Fruit fly (Drosophila melanogaster) whole organism, wandering third instar larva: ENCODE data around the gene Diedel.
A peak's percentile ranks its signal among the peaks of the same experiment; 100 is the strongest.

Experiments
- Abd-B ChIP-seq: fragments of >200 bp; optimal IDR thresholded peaks from 2 replicates; lab custom pipeline; 2017; ENCODE audit warnings: missing biosample characterization, missing genetic modification characterization
- CG32264 ChIP-seq: fragments of 200-800 bp; sonication (Bioruptor generic); optimal IDR thresholded peaks from 2 replicates; lab custom pipeline; 2016; ENCODE audit warnings: missing biosample characterization, missing genetic modification characterization
- CG9705 ChIP-seq: fragments of 200-800 bp; sonication (Bioruptor generic); optimal IDR thresholded peaks from 2 replicates; lab custom pipeline; 2018; ENCODE audit warnings: missing biosample characterization, mild to moderate bottlenecking, missing genetic modification characterization
- CrebA ChIP-seq: fragments of 200-800 bp; sonication (Bioruptor generic); optimal IDR thresholded peaks from 2 replicates; lab custom pipeline; 2016; ENCODE audit warnings: missing biosample characterization, mild to moderate bottlenecking, missing genetic modification characterization, borderline replicate concordance
- Dif ChIP-seq: fragments of 200-275, 200-300 bp; sonication (Bioruptor generic); optimal IDR thresholded peaks from 2 replicates; lab custom pipeline; 2018; ENCODE audit warnings: missing biosample characterization, missing genetic modification characterization; ENCODE audit not compliant: partially characterized antibody
- GATAd ChIP-seq: sonication (Bioruptor generic); optimal IDR thresholded peaks from 2 replicates; lab custom pipeline; 2016; ENCODE audit warnings: missing biosample characterization, missing genetic modification characterization
- HLH106 ChIP-seq: fragments of 200-800 bp; optimal IDR thresholded peaks from 3 replicates; lab custom pipeline; 2019; ENCODE audit warnings: missing biosample characterization, mild to moderate bottlenecking, missing genetic modification characterization, moderate library complexity
- Hnf4 ChIP-seq: fragments of 200-800 bp; sonication (Bioruptor generic); optimal IDR thresholded peaks from 2 replicates; lab custom pipeline; 2016; ENCODE audit warnings: missing biosample characterization, mild to moderate bottlenecking, missing genetic modification characterization
- Hr78 ChIP-seq: fragments of >200 bp; optimal IDR thresholded peaks from 2 replicates; lab custom pipeline; 2017; ENCODE audit warnings: missing biosample characterization, missing genetic modification characterization
- Hr83 ChIP-seq: fragments of 200-300 bp; sonication (Bioruptor generic); optimal IDR thresholded peaks from 2 replicates; lab custom pipeline; 2016; ENCODE audit warnings: missing biosample characterization, mild to moderate bottlenecking, missing genetic modification characterization, moderate library complexity; ENCODE audit not compliant: poor library complexity, severe bottlenecking
- Jra ChIP-seq: sonication (Bioruptor generic); optimal IDR thresholded peaks from 2 replicates; lab custom pipeline; 2016; ENCODE audit warnings: missing biosample characterization, missing genetic modification characterization
- Mio ChIP-seq: sonication (Bioruptor generic); optimal IDR thresholded peaks from 2 replicates; lab custom pipeline; 2016; ENCODE audit warnings: missing biosample characterization, missing genetic modification characterization
- Myc ChIP-seq: fragments of >200 bp; optimal IDR thresholded peaks from 2 replicates; lab custom pipeline; 2017
- N ChIP-seq: fragments of >200 bp; optimal IDR thresholded peaks from 2 replicates; lab custom pipeline; 2018; ENCODE audit warnings: missing biosample characterization, missing external identifiers, missing genetic modification characterization
- OdsH ChIP-seq: fragments of 200-800 bp; sonication (Bioruptor generic); optimal IDR thresholded peaks from 2 replicates; lab custom pipeline; 2016; ENCODE audit warnings: missing biosample characterization, mild to moderate bottlenecking, missing genetic modification characterization
- Rel ChIP-seq, 2 experiments: fragments of 200-800 bp; sonication (Bioruptor generic) in 1 of 2; optimal IDR thresholded peaks; 2 replicates in 1 of 2; 3 replicates in 1 of 2; lab custom pipeline; 2016 to 2019; ENCODE audit warnings: mild to moderate bottlenecking in 2 of 2, missing biosample characterization in 2 of 2, missing genetic modification characterization in 2 of 2, moderate library complexity in 1 of 2
- Sp1 ChIP-seq: fragments of 200-800 bp; sonication (Bioruptor generic); optimal IDR thresholded peaks from 3 replicates; lab custom pipeline; 2019; ENCODE audit warnings: missing biosample characterization, mild to moderate bottlenecking, missing genetic modification characterization, moderate library complexity
- Vsx2 ChIP-seq: fragments of 200-300, 225-300 bp; sonication (Bioruptor generic); optimal IDR thresholded peaks from 2 replicates; lab custom pipeline; 2018; ENCODE audit warnings: missing biosample characterization, missing genetic modification characterization; ENCODE audit not compliant: partially characterized antibody
- br ChIP-seq: fragments of 200-800 bp; sonication (Bioruptor generic); optimal IDR thresholded peaks from 2 replicates; lab custom pipeline; 2016; ENCODE audit warnings: missing biosample characterization, missing genetic modification characterization
- brk ChIP-seq: fragments of 200-800 bp; sonication (Bioruptor generic); optimal IDR thresholded peaks from 2 replicates; lab custom pipeline; 2016; ENCODE audit warnings: missing biosample characterization, mild to moderate bottlenecking, missing genetic modification characterization
- dl ChIP-seq, 2 experiments: fragments of 175-275, 200-275 bp in 1 of 2; fragments of 200-275 bp in 1 of 2; sonication (Bioruptor generic); optimal IDR thresholded peaks; lab custom pipeline; 2018; ENCODE audit warnings: mild to moderate bottlenecking in 2 of 2, missing biosample characterization in 2 of 2, missing genetic modification characterization in 2 of 2, moderate library complexity in 2 of 2; ENCODE audit not compliant: partially characterized antibody in 2 of 2, insufficient read depth in 1 of 2
- dmrt93B ChIP-seq: fragments of 200-800 bp; sonication (Bioruptor generic); optimal IDR thresholded peaks from 2 replicates; lab custom pipeline; 2018; ENCODE audit warnings: missing biosample characterization, mild to moderate bottlenecking, missing genetic modification characterization
- dsf ChIP-seq: sonication (Bioruptor generic); optimal IDR thresholded peaks from 2 replicates; lab custom pipeline; 2016; ENCODE audit warnings: missing biosample characterization, missing genetic modification characterization, borderline replicate concordance
- ey ChIP-seq: fragments of 200-800 bp; sonication (Bioruptor generic); optimal IDR thresholded peaks from 2 replicates; lab custom pipeline; 2016; ENCODE audit warnings: missing biosample characterization, missing genetic modification characterization
- foxo ChIP-seq, 2 experiments: fragments of 200-800 bp; sonication (Bioruptor generic); optimal IDR thresholded peaks; 2 replicates in 1 of 2; 3 replicates in 1 of 2; lab custom pipeline; 2016 to 2017; ENCODE audit warnings: missing biosample characterization in 2 of 2, missing genetic modification characterization in 2 of 2
- fru ChIP-seq: fragments of 200-800 bp; sonication (Bioruptor generic); optimal IDR thresholded peaks from 3 replicates; lab custom pipeline; 2016; ENCODE audit warnings: missing biosample characterization, mild to moderate bottlenecking, missing genetic modification characterization
- h ChIP-seq: fragments of 200-800 bp; sonication (Bioruptor generic); optimal IDR thresholded peaks from 3 replicates; lab custom pipeline; 2016; ENCODE audit warnings: missing biosample characterization, mild to moderate bottlenecking, missing genetic modification characterization
- jim ChIP-seq: fragments of 175-275, 200-325 bp; sonication (Bioruptor generic); optimal IDR thresholded peaks from 2 replicates; lab custom pipeline; 2016; ENCODE audit warnings: missing biosample characterization, mild to moderate bottlenecking, missing genetic modification characterization
- lola ChIP-seq: fragments of >200 bp; optimal IDR thresholded peaks from 2 replicates; lab custom pipeline; 2017; ENCODE audit warnings: missing biosample characterization, missing genetic modification characterization
- pan ChIP-seq: fragments of >200 bp; optimal IDR thresholded peaks from 2 replicates; lab custom pipeline; 2017
- psq ChIP-seq: fragments of 200-800 bp; sonication (Bioruptor generic); optimal IDR thresholded peaks from 3 replicates; lab custom pipeline; 2017; ENCODE audit warnings: missing biosample characterization, mild to moderate bottlenecking, missing genetic modification characterization, moderate library complexity
- rgr ChIP-seq: fragments of 200-800 bp; sonication (Bioruptor generic); optimal IDR thresholded peaks from 3 replicates; lab custom pipeline; 2016; ENCODE audit warnings: missing biosample characterization, mild to moderate bottlenecking, missing genetic modification characterization
- sage ChIP-seq: fragments of 200-800 bp; sonication (Bioruptor generic); optimal IDR thresholded peaks from 2 replicates; lab custom pipeline; 2016; ENCODE audit warnings: missing biosample characterization, mild to moderate bottlenecking, missing genetic modification characterization
- sv ChIP-seq: fragments of 200-800 bp; sonication (Bioruptor generic); optimal IDR thresholded peaks from 3 replicates; lab custom pipeline; 2016; ENCODE audit warnings: missing biosample characterization, missing genetic modification characterization
- tai ChIP-seq: sonication (Bioruptor generic); optimal IDR thresholded peaks from 2 replicates; lab custom pipeline; 2016; ENCODE audit warnings: missing biosample characterization, missing genetic modification characterization
- usp ChIP-seq: fragments of >200 bp; optimal IDR thresholded peaks from 2 replicates; lab custom pipeline; 2017; ENCODE audit warnings: missing biosample characterization, missing genetic modification characterization
- woc ChIP-seq: sonication (Bioruptor generic); optimal IDR thresholded peaks from 2 replicates; lab custom pipeline; 2016; ENCODE audit warnings: missing biosample characterization, mild to moderate bottlenecking, missing genetic modification characterization

The Diedel gene

dm6 chr3R:29516766-29517165 is 23.1 kb downstream of the Diedel start:
- TF ChIP-seq Vsx2 (GFP tag; lab: Kevin White, UChicago), result no peak
- no peak for TF ChIP-seq CrebA
- TF ChIP-seq fru (GFP tag; lab: Kevin White, UChicago), result no peak
- no peak for TF ChIP-seq Rel (GFP tag; optimal IDR thresholded peaks at IDR 0.05; lab: Kevin White, UChicago)
- TF ChIP-seq Rel (tag; optimal IDR thresholded peaks at IDR 0.05; lab: Kevin White, UChicago), result no peak
- TF ChIP-seq N (GFP tag; lab: Kevin White, UChicago), result no peak
- no peak for TF ChIP-seq Dif (GFP tag; lab: Kevin White, UChicago)
- TF ChIP-seq pan (lab: Kevin White, UChicago), result no peak
- TF ChIP-seq Myc (lab: Kevin White, UChicago), result no peak
- TF ChIP-seq sage (GFP tag; lab: Kevin White, UChicago), result no peak
- TF ChIP-seq GATAd (GFP tag; lab: Kevin White, UChicago), result no peak
- no peak for TF ChIP-seq Hr83 (GFP tag; lab: Kevin White, UChicago)
- TF ChIP-seq usp (GFP tag; lab: Kevin White, UChicago), result no peak
- TF ChIP-seq brk (GFP tag; lab: Kevin White, UChicago), result no peak
- TF ChIP-seq h (GFP tag; lab: Kevin White, UChicago), result no peak
- TF ChIP-seq dmrt93B (GFP tag; lab: Kevin White, UChicago), result no peak
- no peak for TF ChIP-seq Abd-B

dm6 chr3R:29517923-29518322 is 24.3 kb downstream of the Diedel start:
- TF ChIP-seq OdsH (no peak), rgr (GFP tag; lab: Kevin White, UChicago) (no peak), HLH106 (tag; lab: Kevin White, UChicago) (no peak), Abd-B (no peak), sv (no peak), Myc (lab: Kevin White, UChicago) (no peak), CG32264 (no peak), fru (GFP tag; lab: Kevin White, UChicago) (no peak), GATAd (GFP tag; lab: Kevin White, UChicago) (no peak), dsf (GFP tag; lab: Kevin White, UChicago) (no peak), lola (GFP tag; lab: Kevin White, UChicago) (no peak), Mio (GFP tag; lab: Kevin White, UChicago) (no peak), sage (GFP tag; lab: Kevin White, UChicago) (no peak), Hnf4 (GFP tag; lab: Kevin White, UChicago) (no peak), usp (GFP tag; lab: Kevin White, UChicago) (no peak), foxo (GFP tag; optimal IDR thresholded peaks at IDR 0.05; lab: Kevin White, UChicago) (no peak), Sp1 (GFP tag; lab: Kevin White, UChicago) (no peak), N (GFP tag; lab: Kevin White, UChicago) (no peak)
- TF ChIP-seq, all 38 proteins: peak for 0

dm6 chr3R:29518498-29518897 is 24.8 kb downstream of the Diedel start:
- TF ChIP-seq OdsH, result no peak
- no peak for TF ChIP-seq CG9705
- TF ChIP-seq Jra, result no peak
- TF ChIP-seq N (GFP tag; lab: Kevin White, UChicago), result no peak
- no peak for TF ChIP-seq lola (GFP tag; lab: Kevin White, UChicago)
- TF ChIP-seq foxo (GFP tag; optimal IDR thresholded peaks at IDR 0.05; lab: Kevin White, UChicago), result no peak
- no peak for TF ChIP-seq br (GFP tag; lab: Kevin White, UChicago)
- TF ChIP-seq sv, result no peak
- TF ChIP-seq dsf (GFP tag; lab: Kevin White, UChicago), result no peak
- no peak for TF ChIP-seq fru (GFP tag; lab: Kevin White, UChicago)
- TF ChIP-seq Hr83 (GFP tag; lab: Kevin White, UChicago), result no peak
- TF ChIP-seq CrebA, result no peak
- TF ChIP-seq CG32264, result no peak
- TF ChIP-seq Hr78 (GFP tag; lab: Kevin White, UChicago), result no peak
- no peak for TF ChIP-seq sage (GFP tag; lab: Kevin White, UChicago)
- no peak for TF ChIP-seq dl (GFP tag; optimal IDR thresholded peaks at IDR 0.05; lab: Kevin White, UChicago; ENCODE audit: insufficient read depth in 1 of 2, partially characterized antibody in 2 of 2)
- TF ChIP-seq Abd-B, result no peak
- TF ChIP-seq Mio (GFP tag; lab: Kevin White, UChicago), result no peak
- TF ChIP-seq Rel (GFP tag; optimal IDR thresholded peaks at IDR 0.05; lab: Kevin White, UChicago), result no peak
- no peak for TF ChIP-seq Rel (tag; optimal IDR thresholded peaks at IDR 0.05; lab: Kevin White, UChicago)

dm6 chr3R:29519332-29519731 is 25.7 kb downstream of the Diedel start:
- TF ChIP-seq foxo (GFP tag; optimal IDR thresholded peaks at IDR 0.05; lab: Kevin White, UChicago), result peak in 1 of 2 experiments; percentile 71
- TF ChIP-seq brk (GFP tag; lab: Kevin White, UChicago), result peak; percentile 55
- TF ChIP-seq HLH106 (tag; lab: Kevin White, UChicago), result peak; percentile 82
- peak; percentile 39 for TF ChIP-seq Hnf4 (GFP tag; lab: Kevin White, UChicago)
- peak; percentile 80 for TF ChIP-seq Sp1 (GFP tag; lab: Kevin White, UChicago)
- no peak for TF ChIP-seq woc (GFP tag; lab: Kevin White, UChicago)
- TF ChIP-seq CrebA, result no peak
- peak; percentile 60 for TF ChIP-seq psq (GFP tag; lab: Kevin White, UChicago)
- no peak for TF ChIP-seq tai
- TF ChIP-seq jim, result no peak
- no peak for TF ChIP-seq Dif (GFP tag; lab: Kevin White, UChicago)
- no peak for TF ChIP-seq Abd-B
- TF ChIP-seq Myc (lab: Kevin White, UChicago), result no peak
- TF ChIP-seq CG9705, result peak; percentile 62
- no peak for TF ChIP-seq GATAd (GFP tag; lab: Kevin White, UChicago)
- TF ChIP-seq N (GFP tag; lab: Kevin White, UChicago), result no peak
- no peak for TF ChIP-seq ey (GFP tag; lab: Kevin White, UChicago)
- TF ChIP-seq Jra, result no peak
- no peak for TF ChIP-seq dsf (GFP tag; lab: Kevin White, UChicago)
- no peak for TF ChIP-seq Vsx2 (GFP tag; lab: Kevin White, UChicago)
- TF ChIP-seq pan (lab: Kevin White, UChicago), result no peak
- no peak for TF ChIP-seq Hr78 (GFP tag; lab: Kevin White, UChicago)
- peak; percentile 53 for TF ChIP-seq h (GFP tag; lab: Kevin White, UChicago)
- peak; percentile 51 for TF ChIP-seq fru (GFP tag; lab: Kevin White, UChicago)
- no peak for TF ChIP-seq Mio (GFP tag; lab: Kevin White, UChicago)
- TF ChIP-seq sage (GFP tag; lab: Kevin White, UChicago), result peak; percentile 37
- no peak for TF ChIP-seq CG32264
- peak; percentile 57 for TF ChIP-seq rgr (GFP tag; lab: Kevin White, UChicago)
